Worm (Caenorhabditis elegans) whole organism, L4/young adult: ENCODE measurements around the gene C05E11.2.
A peak's percentile ranks its signal among the peaks of the same experiment; 100 is the strongest.

Source experiments
- W03F9.2 ChIP-seq: fragments of 150-350 bp; optimal IDR thresholded peaks from 2 replicates; lab custom pipeline; 2014; ENCODE audit warnings: missing biosample characterization, missing genetic modification characterization
- dao-5 ChIP-seq: sonication (generic microtip); optimal IDR thresholded peaks from 2 replicates; lab custom pipeline; 2016; ENCODE audit warnings: missing genotype, missing genetic modification characterization, moderate library complexity, missing compliant biosample characterization
- him-1 ChIP-seq: sonication (generic microtip); optimal IDR thresholded peaks from 2 replicates; lab custom pipeline; 2016; ENCODE audit warnings: missing genotype, missing genetic modification reagents, missing genetic modification characterization, missing compliant biosample characterization

The C05E11.2 gene

DNA sequence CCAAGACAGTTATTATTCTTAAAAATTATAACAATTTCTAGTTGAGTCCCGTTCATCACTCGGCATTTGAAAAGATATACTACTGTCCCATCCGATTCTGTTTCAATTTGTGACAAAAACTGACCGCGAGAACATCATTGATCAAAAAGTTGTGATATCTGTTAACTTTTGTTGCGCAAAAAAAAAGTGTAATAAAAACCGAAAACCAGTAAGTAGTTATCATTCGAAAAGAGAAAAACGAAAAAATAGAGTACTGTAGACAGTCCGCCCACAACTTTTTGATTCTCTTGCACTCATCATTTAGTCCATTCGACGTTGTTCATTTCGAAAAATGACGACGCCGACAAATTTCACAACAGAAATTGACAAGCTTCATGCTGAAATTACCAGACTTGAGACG lies 15.6 kb upstream of the C05E11.2 start, which contains the start of gene amt-1:
TSS of gene amt-1 (plus strand) at position 301 of the 400 bp plus-strand sequence.
- TF ChIP-seq him-1 (tag; lab: Kevin White, UChicago) (no peak), dao-5 (tag; lab: Kevin White, UChicago) (no peak), W03F9.2 (no peak)

DNA sequence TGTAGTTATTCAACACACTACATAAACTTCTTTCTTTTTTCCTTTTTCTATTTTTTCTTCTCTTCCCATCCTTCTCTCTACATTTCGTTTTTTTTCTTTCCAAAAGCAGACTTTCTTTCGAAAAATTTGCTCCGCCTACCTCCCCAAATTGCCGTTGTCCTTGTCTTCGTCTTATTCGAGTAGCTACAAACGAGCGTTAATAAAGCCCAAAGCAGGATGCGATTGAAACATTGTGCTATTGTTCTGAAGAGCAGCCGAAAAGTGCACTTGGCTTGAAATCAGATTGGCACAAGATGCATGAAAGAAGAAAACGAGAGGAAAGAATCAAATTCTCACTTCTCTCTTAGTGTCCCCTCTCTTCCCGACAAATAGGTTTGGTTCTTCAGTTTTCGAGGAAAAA lies 11.8 kb upstream of the C05E11.2 start:
- TF ChIP-seq dao-5 (tag; lab: Kevin White, UChicago) (no peak), him-1 (tag; lab: Kevin White, UChicago) (no peak), W03F9.2 (no peak)

DNA sequence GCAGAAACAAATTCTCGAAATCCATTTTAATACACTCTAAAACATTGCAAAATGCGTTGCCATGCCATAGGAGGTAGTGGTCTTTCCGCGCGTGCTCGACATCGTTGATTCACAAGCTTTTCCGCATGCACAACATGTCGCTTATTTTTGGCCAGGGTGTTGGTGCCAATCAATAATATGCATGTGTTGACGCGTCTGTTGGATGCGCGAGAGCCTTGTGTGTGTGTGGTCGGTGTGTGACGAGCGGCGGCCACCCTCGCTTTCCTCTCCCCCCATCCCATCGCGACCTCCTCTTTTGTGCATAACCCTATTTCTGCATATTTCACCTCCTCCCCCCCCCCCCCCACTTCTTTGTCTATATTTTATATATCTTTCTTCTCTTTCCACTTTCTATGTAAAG lies 10.4 kb upstream of the C05E11.2 start:
- TF ChIP-seq W03F9.2 (no peak), him-1 (tag; lab: Kevin White, UChicago) (no peak), dao-5 (tag; lab: Kevin White, UChicago) (no peak)

- TF ChIP-seq him-1 (tag; lab: Kevin White, UChicago) (no peak), W03F9.2 (no peak), dao-5 (tag; lab: Kevin White, UChicago) (no peak)
These were observed 8.8 kb upstream of the C05E11.2 start, which contains the start of gene C05E11.3 for ce11 chrX:4577941-4578340. Gene C05E11.3 (plus strand): TSS chrX:4578241.

DNA sequence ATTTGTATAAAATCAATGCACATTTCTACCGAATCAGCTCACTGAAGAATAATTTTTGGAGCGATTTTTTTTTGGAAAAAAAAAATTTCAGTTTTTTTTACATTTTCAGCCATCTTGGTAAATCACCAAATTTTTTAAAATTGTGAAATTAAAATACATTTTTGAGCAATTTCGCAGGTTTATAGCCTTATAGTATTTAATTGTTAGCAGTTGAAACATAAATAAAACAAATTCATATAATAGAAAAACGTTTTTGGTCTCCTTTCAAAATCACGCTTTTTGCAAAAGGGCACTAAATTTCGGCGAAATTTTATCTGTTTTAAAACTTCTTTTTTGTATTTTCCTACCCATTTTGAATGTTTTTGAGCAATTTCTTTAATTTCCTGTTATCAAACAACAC lies 8.1 kb upstream of the C05E11.2 start:
- TF ChIP-seq him-1 (tag; lab: Kevin White, UChicago) (no peak), W03F9.2 (no peak), dao-5 (tag; lab: Kevin White, UChicago) (no peak)

DNA sequence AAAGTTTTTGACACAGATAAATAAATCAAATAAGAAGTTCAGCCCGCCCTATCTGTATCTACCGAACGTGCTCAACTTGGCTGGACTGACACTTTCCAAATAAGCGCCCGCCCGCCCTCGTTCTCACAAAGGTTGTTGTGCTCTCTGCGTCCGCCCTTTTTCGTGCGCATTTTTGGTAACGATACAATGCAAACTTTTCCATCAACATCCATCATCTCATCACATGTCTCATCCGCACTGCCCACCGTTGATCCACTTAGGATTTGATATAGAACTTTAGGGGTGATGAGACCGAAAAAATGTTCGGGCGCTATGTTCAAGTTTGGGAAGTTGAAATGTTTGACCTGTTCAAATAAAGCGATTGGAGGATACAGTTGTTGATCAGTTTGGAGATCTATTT lies 1.1 kb upstream of the C05E11.2 start, which contains the start of gene C05E11.7:
TSS of gene C05E11.7 (minus strand) at position 101 of the 400 bp plus-strand sequence.
- no peak for TF ChIP-seq him-1 (tag; lab: Kevin White, UChicago)

ce11 chrX:4587934-4588333 lies 1.2 kb downstream of the C05E11.2 start:
- no peak for TF ChIP-seq dao-5 (tag; lab: Kevin White, UChicago)
- no peak for TF ChIP-seq W03F9.2
- no peak for TF ChIP-seq him-1 (tag; lab: Kevin White, UChicago)

- TF ChIP-seq dao-5 (tag; lab: Kevin White, UChicago) (no peak), W03F9.2 (no peak), him-1 (tag; lab: Kevin White, UChicago) (no peak)
These were observed 1.7 kb downstream of the C05E11.2 start, which contains the start of gene lnp-1 for ce11 chrX:4588462-4588861. Gene lnp-1 (plus strand): TSS chrX:4588762.

DNA sequence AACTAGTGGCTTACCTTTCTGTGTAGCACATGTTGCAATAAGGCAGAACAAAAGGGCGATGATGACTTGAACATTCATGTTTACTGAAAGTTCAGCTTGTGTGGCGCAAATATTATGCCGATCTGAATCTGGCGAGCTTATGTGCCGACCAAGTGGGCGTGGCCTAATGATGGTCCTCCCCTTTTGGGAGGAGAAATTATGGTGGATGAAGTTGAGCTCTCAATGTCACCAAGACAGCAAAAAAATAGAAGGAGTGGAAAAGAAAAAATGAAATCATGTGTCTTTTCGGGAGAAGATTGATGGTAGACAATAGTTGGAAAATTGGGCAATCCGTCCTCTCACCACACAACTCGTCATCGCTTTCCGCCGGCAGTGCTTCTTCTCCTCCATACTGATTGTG lies 5.5 kb downstream of the C05E11.2 start, which contains the start of gene flp-12:
TSS of gene flp-12 (minus strand) at position 101 of the 400 bp plus-strand sequence.
- no peak for TF ChIP-seq him-1 (tag; lab: Kevin White, UChicago)
- TF ChIP-seq dao-5 (tag; lab: Kevin White, UChicago) = no peak

DNA sequence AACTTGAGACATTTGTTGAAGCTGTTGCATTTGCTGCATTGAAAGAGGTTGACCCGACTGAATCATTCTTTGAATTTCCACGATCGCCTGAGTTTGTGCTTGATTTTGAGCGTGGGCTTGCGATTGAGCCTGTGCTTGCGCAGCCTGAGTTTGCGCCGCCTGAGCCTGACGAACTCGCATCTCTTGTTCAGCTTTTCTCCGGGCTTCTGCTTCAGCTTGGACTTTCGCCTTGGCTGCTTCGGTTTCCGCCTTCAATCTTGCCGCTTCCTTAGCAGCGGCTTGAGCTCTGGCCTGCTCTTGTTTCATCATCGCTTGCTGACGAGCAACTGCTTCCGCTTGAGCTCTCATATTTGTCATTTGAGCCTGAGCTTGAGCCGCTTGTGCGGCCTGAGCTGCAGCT lies 10.7 kb downstream of the C05E11.2 start:
- no peak for TF ChIP-seq W03F9.2
- TF ChIP-seq him-1 (tag; lab: Kevin White, UChicago) = no peak
- no peak for TF ChIP-seq dao-5 (tag; lab: Kevin White, UChicago)

- TF ChIP-seq him-1 (tag; lab: Kevin White, UChicago) = no peak
- TF ChIP-seq dao-5 (tag; lab: Kevin White, UChicago) = no peak
- TF ChIP-seq W03F9.2 = no peak
These were observed 12.8 kb downstream of the C05E11.2 start for ce11 chrX:4599526-4599925.

ce11 chrX:4600987-4601386 lies 14.3 kb downstream of the C05E11.2 start:
- no peak for TF ChIP-seq W03F9.2
- no peak for TF ChIP-seq him-1 (tag; lab: Kevin White, UChicago)
- no peak for TF ChIP-seq dao-5 (tag; lab: Kevin White, UChicago)

- TF ChIP-seq W03F9.2 = no peak
- no peak for TF ChIP-seq dao-5 (tag; lab: Kevin White, UChicago)
- no peak for TF ChIP-seq him-1 (tag; lab: Kevin White, UChicago)
These were observed 17.5 kb downstream of the C05E11.2 start for ce11 chrX:4604185-4604584.

- TF ChIP-seq dao-5 (tag; lab: Kevin White, UChicago) (no peak), him-1 (tag; lab: Kevin White, UChicago) (no peak), W03F9.2 (no peak)
These were observed 19.1 kb downstream of the C05E11.2 start, which contains the start of gene spat-3 for ce11 chrX:4605828-4606227. Gene spat-3 (minus strand): TSS chrX:4605928.

- peak; percentile 90 for TF ChIP-seq him-1 (tag; lab: Kevin White, UChicago)
These were observed 19.7 kb downstream of the C05E11.2 start for ce11 chrX:4606389-4606880.
